Worm (Caenorhabditis elegans) whole organism, L2 larva: Measurements from ENCODE around the gene mrpl-51.

Source experiments
- aly-2 ChIP-seq: fragments of 150-350 bp; optimal IDR thresholded peaks from 2 replicates; lab custom pipeline; 2014; ENCODE audit warnings: missing biosample characterization, missing genetic modification characterization
- ama-1 ChIP-seq: fragments of 150-350 bp; optimal IDR thresholded peaks from 2 replicates; lab custom pipeline; 2018; ENCODE audit warnings: inconsistent platforms
- fos-1 ChIP-seq: fragments of 150-350 bp; optimal IDR thresholded peaks from 2 replicates; lab custom pipeline; 2014; ENCODE audit warnings: missing biosample characterization, missing genetic modification characterization
- mdl-1 ChIP-seq, 2 experiments: fragments of 150-350 bp in 1 of 2; sonication (generic microtip) in 1 of 2; optimal IDR thresholded peaks; 2 replicates each; lab custom pipeline; 2017; ENCODE audit warnings: missing biosample characterization in 2 of 2, missing genetic modification characterization in 2 of 2
- nhr-129 ChIP-seq: fragments of 150-350 bp; optimal IDR thresholded peaks from 2 replicates; lab custom pipeline; 2014; ENCODE audit warnings: missing biosample characterization, missing genetic modification characterization
- snpc-4 ChIP-seq: fragments of 150-350 bp; optimal IDR thresholded peaks from 2 replicates; lab custom pipeline; 2014; ENCODE audit warnings: missing biosample characterization, missing genetic modification characterization
- unc-39 ChIP-seq: fragments of 150-350 bp; optimal IDR thresholded peaks from 2 replicates; lab custom pipeline; 2014; ENCODE audit warnings: missing biosample characterization, missing genetic modification characterization
- zag-1 ChIP-seq: fragments of 150-350 bp; optimal IDR thresholded peaks from 2 replicates; lab custom pipeline; 2014; ENCODE audit warnings: missing biosample characterization, missing genetic modification characterization

DNA sequence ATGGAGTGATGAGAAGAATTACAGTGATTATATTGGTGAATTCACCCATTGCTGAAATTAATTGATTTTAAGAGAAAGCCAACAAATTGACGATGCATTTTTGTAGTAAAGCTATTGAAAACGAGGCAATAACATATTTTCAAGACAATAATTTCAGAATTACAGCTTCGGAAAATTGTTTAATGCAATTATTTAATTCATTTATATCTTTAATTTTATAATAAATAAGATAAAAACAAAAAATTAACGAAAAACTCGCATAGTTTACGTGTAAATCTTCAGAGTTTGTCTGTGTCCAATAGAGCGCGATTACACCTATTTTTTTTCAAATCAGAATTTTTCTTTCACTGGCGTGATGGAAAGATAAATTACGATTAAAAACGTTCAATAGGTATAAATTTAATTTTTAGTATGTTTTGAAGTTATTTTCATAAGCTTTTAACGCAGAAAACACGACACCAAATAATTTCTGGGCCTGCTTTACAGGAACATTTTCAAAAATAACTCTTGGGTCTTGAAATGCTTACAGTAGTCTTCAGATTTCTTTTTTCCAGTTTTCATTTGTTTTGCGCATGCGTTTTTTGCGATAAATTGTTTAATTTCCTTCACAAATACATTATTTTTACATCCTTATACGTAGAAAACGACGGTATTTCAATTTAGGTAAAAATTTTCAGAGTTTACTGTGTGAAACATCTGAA lies 47.1 kb downstream of the mrpl-51 start, which contains the start of gene tmed-1:
- TF ChIP-seq snpc-4 (tag; lab: Kevin White, UChicago) = no peak
- TF ChIP-seq zag-1 = no peak
- TF ChIP-seq mdl-1 (tag; optimal IDR thresholded peaks at IDR 0.05; lab: Kevin White, UChicago) = no peak
- TF ChIP-seq nhr-129 = no peak
- no peak for TF ChIP-seq unc-39 (tag; lab: Kevin White, UChicago)
- no peak for TF ChIP-seq fos-1 (tag; lab: Kevin White, UChicago)
- no peak for TF ChIP-seq aly-2 (tag; lab: Kevin White, UChicago)
- TF ChIP-seq ama-1 (lab: Kevin White, UChicago) = no peak
